Worm (Caenorhabditis elegans) whole organism, late embryonic: ENCODE results near the gene C04C11.25.
A peak's percentile ranks its signal among the peaks of the same experiment; 100 is the strongest.

Experiments used
- C38D4.7 ChIP-seq: fragments of 200-800 bp; sonication (Bioruptor generic); optimal IDR thresholded peaks from 2 replicates; lab custom pipeline; 2018; ENCODE audit warnings: mild to moderate bottlenecking, missing genetic modification characterization, moderate library complexity, missing compliant biosample characterization
- T23F11.4 ChIP-seq: fragments of 200-800 bp; sonication (Bioruptor generic); optimal IDR thresholded peaks from 2 replicates; lab custom pipeline; 2018; ENCODE audit warnings: mild to moderate bottlenecking, missing genetic modification characterization, missing compliant biosample characterization
- Y22D7AL.16 ChIP-seq: sonication (generic microtip); optimal IDR thresholded peaks from 2 replicates; lab custom pipeline; 2016; ENCODE audit warnings: missing genetic modification characterization, missing compliant biosample characterization
- ama-1 ChIP-seq: fragments of 150-350 bp; optimal IDR thresholded peaks from 2 replicates; lab custom pipeline; 2014
- ceh-14 ChIP-seq: sonication (generic microtip); optimal IDR thresholded peaks from 2 replicates; lab custom pipeline; 2016; ENCODE audit warnings: missing genotype, missing genetic modification characterization, missing compliant biosample characterization
- ceh-18 ChIP-seq: sonication (generic microtip); optimal IDR thresholded peaks from 2 replicates; lab custom pipeline; 2016; ENCODE audit warnings: missing genetic modification characterization, missing compliant biosample characterization
- ceh-19 ChIP-seq: fragments of 200-800 bp; sonication (Bioruptor generic); optimal IDR thresholded peaks from 2 replicates; lab custom pipeline; 2018; ENCODE audit warnings: mild to moderate bottlenecking, missing genetic modification characterization, missing compliant biosample characterization
- ceh-2 ChIP-seq: sonication (generic microtip); optimal IDR thresholded peaks from 2 replicates; lab custom pipeline; 2016; ENCODE audit warnings: missing genotype, missing genetic modification characterization, missing compliant biosample characterization
- ceh-22 ChIP-seq: sonication (generic microtip); optimal IDR thresholded peaks from 2 replicates; lab custom pipeline; 2017; ENCODE audit warnings: missing biosample characterization, missing genetic modification characterization
- ceh-24 ChIP-seq: sonication (generic microtip); optimal IDR thresholded peaks from 2 replicates; lab custom pipeline; 2016; ENCODE audit warnings: mild to moderate bottlenecking, missing genetic modification characterization, missing compliant biosample characterization
- ceh-30 ChIP-seq: fragments of 150-350 bp; optimal IDR thresholded peaks from 2 replicates; lab custom pipeline; 2014; ENCODE audit warnings: missing biosample characterization, missing genetic modification characterization
- ceh-31 ChIP-seq: sonication (generic microtip); optimal IDR thresholded peaks from 2 replicates; lab custom pipeline; 2016; ENCODE audit warnings: missing genetic modification characterization, missing compliant biosample characterization
- ceh-45 ChIP-seq: fragments of 200-800 bp; sonication (Bioruptor generic); IDR thresholded peaks from 2 replicates; pipeline ENCODE4 v1.3.6; 2022; ENCODE audit warnings: missing genetic modification reagents, missing genetic modification characterization, missing compliant biosample characterization
- ceh-48 ChIP-seq: sonication (generic microtip); optimal IDR thresholded peaks from 2 replicates; lab custom pipeline; 2016; ENCODE audit warnings: missing genetic modification characterization, inconsistent platforms, missing compliant biosample characterization
- ceh-9 ChIP-seq: sonication (generic microtip); optimal IDR thresholded peaks from 2 replicates; lab custom pipeline; 2016; ENCODE audit warnings: mild to moderate bottlenecking, missing genetic modification characterization, inconsistent platforms, missing compliant biosample characterization
- dmd-4 ChIP-seq: sonication (generic microtip); optimal IDR thresholded peaks from 2 replicates; lab custom pipeline; 2016; ENCODE audit warnings: borderline replicate concordance, missing genetic modification characterization, missing compliant biosample characterization
- elt-2 ChIP-seq: sonication (generic microtip); optimal IDR thresholded peaks from 2 replicates; lab custom pipeline; 2016; ENCODE audit warnings: missing genetic modification reagents, missing genetic modification characterization, missing compliant biosample characterization
- ets-4 ChIP-seq: sonication (generic microtip); optimal IDR thresholded peaks from 2 replicates; lab custom pipeline; 2016; ENCODE audit warnings: missing genetic modification characterization, missing compliant biosample characterization
- eyg-1 ChIP-seq: sonication (generic microtip); optimal IDR thresholded peaks from 2 replicates; lab custom pipeline; 2016; ENCODE audit warnings: missing genotype, missing genetic modification characterization, missing compliant biosample characterization
- fax-1 ChIP-seq: sonication (generic microtip); optimal IDR thresholded peaks from 2 replicates; lab custom pipeline; 2016; ENCODE audit warnings: missing genotype, missing genetic modification characterization, missing compliant biosample characterization
- fkh-10 ChIP-seq: fragments of 150-350 bp; optimal IDR thresholded peaks from 2 replicates; lab custom pipeline; 2014; ENCODE audit warnings: missing biosample characterization, missing genetic modification reagents, missing genetic modification characterization
- fkh-6 ChIP-seq: sonication (generic microtip); optimal IDR thresholded peaks from 2 replicates; lab custom pipeline; 2016; ENCODE audit warnings: missing genetic modification characterization, missing compliant biosample characterization
- gmeb-2 ChIP-seq: sonication (generic microtip); optimal IDR thresholded peaks from 2 replicates; lab custom pipeline; 2016; ENCODE audit warnings: missing genetic modification characterization, inconsistent platforms, missing compliant biosample characterization
- hlh-13 ChIP-seq: fragments of 200-800 bp; sonication (Bioruptor generic); optimal IDR thresholded peaks from 2 replicates; lab custom pipeline; 2018; ENCODE audit warnings: mild to moderate bottlenecking, missing genetic modification characterization, missing compliant biosample characterization
- hlh-15 ChIP-seq: sonication (generic microtip); optimal IDR thresholded peaks from 2 replicates; lab custom pipeline; 2016; ENCODE audit warnings: missing genetic modification characterization, missing compliant biosample characterization
- hlh-6 ChIP-seq: sonication (generic microtip); optimal IDR thresholded peaks from 2 replicates; lab custom pipeline; 2016; ENCODE audit warnings: missing genotype, missing genetic modification characterization, missing compliant biosample characterization
- hlh-8 ChIP-seq: sonication (generic microtip); optimal IDR thresholded peaks from 2 replicates; lab custom pipeline; 2016; ENCODE audit warnings: missing genotype, missing genetic modification characterization, missing compliant biosample characterization
- lim-6 ChIP-seq: sonication (generic microtip); optimal IDR thresholded peaks from 2 replicates; lab custom pipeline; 2016; ENCODE audit warnings: missing genetic modification characterization, missing compliant biosample characterization
- lin-11 ChIP-seq: fragments of 200-800 bp; sonication (Bioruptor generic); optimal IDR thresholded peaks from 2 replicates; lab custom pipeline; 2018; ENCODE audit warnings: mild to moderate bottlenecking, missing genetic modification characterization, missing compliant biosample characterization
- mec-3 ChIP-seq: sonication (generic microtip); optimal IDR thresholded peaks from 2 replicates; lab custom pipeline; 2016; ENCODE audit warnings: borderline replicate concordance, missing genetic modification characterization, missing compliant biosample characterization
- nhr-232 ChIP-seq: sonication (generic microtip); optimal IDR thresholded peaks from 2 replicates; lab custom pipeline; 2016; ENCODE audit warnings: missing genetic modification characterization, missing compliant biosample characterization
- npax-4 ChIP-seq: sonication (generic microtip); optimal IDR thresholded peaks from 2 replicates; lab custom pipeline; 2016; ENCODE audit warnings: missing genetic modification characterization, missing compliant biosample characterization
- pag-3 ChIP-seq: sonication (generic microtip); optimal IDR thresholded peaks from 2 replicates; lab custom pipeline; 2016; ENCODE audit warnings: missing compliant biosample characterization, missing genetic modification characterization, borderline replicate concordance
- pax-1 ChIP-seq: fragments of 150-350 bp; optimal IDR thresholded peaks from 2 replicates; lab custom pipeline; 2014; ENCODE audit warnings: missing biosample characterization, missing genetic modification characterization
- pha-2 ChIP-seq: sonication (generic microtip); optimal IDR thresholded peaks from 2 replicates; lab custom pipeline; 2017; ENCODE audit warnings: mild to moderate bottlenecking, missing genetic modification characterization, missing compliant biosample characterization
- pha-4 ChIP-seq: fragments of 150-350 bp; optimal IDR thresholded peaks from 2 replicates; lab custom pipeline; 2018; ENCODE audit warnings: missing biosample characterization, missing genetic modification reagents, missing genetic modification characterization
- pqm-1 ChIP-seq: sonication (generic microtip); optimal IDR thresholded peaks from 2 replicates; lab custom pipeline; 2016; ENCODE audit warnings: missing genetic modification characterization, missing compliant biosample characterization
- pros-1 ChIP-seq: fragments of 150-350 bp; optimal IDR thresholded peaks from 2 replicates; lab custom pipeline; 2014; ENCODE audit warnings: missing biosample characterization, missing genetic modification reagents, missing genetic modification characterization
- ref-2 ChIP-seq: sonication (generic microtip); optimal IDR thresholded peaks from 2 replicates; lab custom pipeline; 2016; ENCODE audit warnings: missing genetic modification characterization, missing compliant biosample characterization
- rnt-1 ChIP-seq: sonication (generic microtip); optimal IDR thresholded peaks from 2 replicates; lab custom pipeline; 2016; ENCODE audit warnings: missing genetic modification characterization, missing compliant biosample characterization
- sdc-2 ChIP-seq: sonication (generic microtip); optimal IDR thresholded peaks from 2 replicates; lab custom pipeline; 2016; ENCODE audit warnings: missing genotype, missing genetic modification characterization, missing compliant biosample characterization
- sox-2 ChIP-seq: fragments of 200-800 bp; sonication (Bioruptor generic); IDR thresholded peaks from 2 replicates; pipeline ENCODE4 v1.3.6; 2022; ENCODE audit warnings: missing genetic modification reagents, missing genetic modification characterization, missing compliant biosample characterization
- sox-4 ChIP-seq: sonication (generic microtip); optimal IDR thresholded peaks from 2 replicates; lab custom pipeline; 2017; ENCODE audit warnings: mild to moderate bottlenecking, missing genetic modification characterization, inconsistent platforms, missing compliant biosample characterization
- syd-9 ChIP-seq: sonication (generic microtip); optimal IDR thresholded peaks from 2 replicates; lab custom pipeline; 2016; ENCODE audit warnings: mild to moderate bottlenecking, missing genetic modification characterization, moderate library complexity, missing compliant biosample characterization
- tbx-2 ChIP-seq: sonication (generic microtip); optimal IDR thresholded peaks from 2 replicates; lab custom pipeline; 2016; ENCODE audit warnings: missing genetic modification characterization, missing compliant biosample characterization
- tbx-7 ChIP-seq: sonication (generic microtip); optimal IDR thresholded peaks from 2 replicates; lab custom pipeline; 2016; ENCODE audit warnings: missing genotype, missing genetic modification characterization, missing compliant biosample characterization
- ttx-3 ChIP-seq: sonication (generic microtip); optimal IDR thresholded peaks from 2 replicates; lab custom pipeline; 2016; ENCODE audit warnings: missing genetic modification reagents, missing genetic modification characterization, missing compliant biosample characterization
- unc-3 ChIP-seq, 2 experiments: fragments of 200-800 bp in 1 of 2; sonication (Bioruptor generic) in 1 of 2; sonication (generic microtip) in 1 of 2; conservative IDR thresholded peaks in 1 of 2; optimal IDR thresholded peaks in 1 of 2; 2 replicates each; pipeline versions ENCODE4 v1.3.6 to Lab custom; 2016 to 2022; ENCODE audit warnings: missing compliant biosample characterization in 2 of 2, missing genetic modification characterization in 2 of 2, missing genetic modification reagents in 1 of 2
- unc-42 ChIP-seq: sonication (generic microtip); optimal IDR thresholded peaks from 2 replicates; lab custom pipeline; 2016; ENCODE audit warnings: missing genotype, missing genetic modification characterization, missing compliant biosample characterization
- unc-86 ChIP-seq: sonication (generic microtip); optimal IDR thresholded peaks from 2 replicates; lab custom pipeline; 2016; ENCODE audit warnings: missing genetic modification characterization, missing compliant biosample characterization
- ztf-16 ChIP-seq: sonication (generic microtip); optimal IDR thresholded peaks from 2 replicates; lab custom pipeline; 2017; ENCODE audit warnings: missing genetic modification characterization, missing compliant biosample characterization

The C04C11.25 gene

DNA sequence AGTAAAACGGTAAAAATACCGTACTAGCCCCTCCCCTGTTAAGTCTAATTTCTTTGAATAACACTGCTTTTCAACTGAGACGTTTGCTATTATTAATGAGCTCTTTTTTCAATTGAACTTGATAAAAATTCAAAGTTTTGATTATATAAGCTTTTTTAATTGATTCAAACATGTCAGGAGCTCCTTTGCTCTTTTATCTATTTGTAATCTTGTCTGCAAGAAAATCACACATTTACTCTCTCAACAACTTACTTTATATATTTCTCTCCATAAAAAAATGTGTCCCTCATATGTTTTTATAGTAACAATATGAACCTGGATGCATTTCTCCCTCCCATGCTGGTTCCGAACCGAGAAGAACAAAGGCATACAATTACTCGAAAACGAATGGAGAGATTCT is 5.0 kb upstream of the C04C11.25 start, which contains the start of gene C04C11.1:
TSS of gene C04C11.1 (plus strand) at position 301 of the 400 bp plus-strand sequence.
- no peak for TF ChIP-seq ztf-16 (tag; lab: Kevin White, UChicago)
- no peak for TF ChIP-seq C38D4.7 (GFP tag; lab: Kevin White, UChicago)
- no peak for TF ChIP-seq ceh-9 (tag; lab: Kevin White, UChicago)
- no peak for TF ChIP-seq pqm-1 (tag; lab: Kevin White, UChicago)
- no peak for TF ChIP-seq dmd-4
- no peak for TF ChIP-seq pax-1
- no peak for TF ChIP-seq pag-3 (tag; lab: Kevin White, UChicago)
- no peak for TF ChIP-seq unc-86
- TF ChIP-seq pros-1 = no peak

DNA sequence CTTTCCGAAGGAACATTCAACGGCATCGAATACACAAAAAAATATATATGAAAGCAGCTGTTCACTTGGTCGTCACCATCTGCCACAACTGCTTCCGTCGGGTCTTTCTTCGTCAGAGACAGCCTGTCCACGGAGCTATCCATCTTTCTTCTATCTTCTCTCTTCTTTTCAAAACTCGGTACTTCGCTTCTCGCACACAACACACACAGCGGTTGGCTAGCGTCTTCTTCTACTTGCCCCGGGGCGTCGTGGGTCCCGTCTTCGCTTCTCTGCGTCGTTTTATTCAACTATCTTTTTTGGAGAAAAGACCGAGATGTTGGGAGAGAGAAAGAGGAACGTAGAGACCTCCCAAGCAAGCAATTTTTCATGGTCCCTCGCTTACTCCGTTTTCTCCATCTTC is 1.4 kb upstream of the C04C11.25 start:
- TF ChIP-seq elt-2 (tag; lab: Kevin White, UChicago) = no peak
- TF ChIP-seq ceh-19 (GFP tag; lab: Kevin White, UChicago) = peak; percentile 9
- no peak for TF ChIP-seq eyg-1 (tag; lab: Kevin White, UChicago)
- no peak for TF ChIP-seq hlh-15 (tag; lab: Kevin White, UChicago)
- no peak for TF ChIP-seq ets-4 (tag; lab: Kevin White, UChicago)
- TF ChIP-seq tbx-7 = no peak
- no peak for TF ChIP-seq pag-3 (tag; lab: Kevin White, UChicago)
- no peak for TF ChIP-seq fkh-6 (tag; lab: Kevin White, UChicago)
- TF ChIP-seq mec-3 (tag; lab: Kevin White, UChicago) = no peak
- TF ChIP-seq ceh-14 (tag; lab: Kevin White, UChicago) = peak; percentile 19
- peak; percentile 86 for TF ChIP-seq ceh-18 (tag; lab: Kevin White, UChicago)
- TF ChIP-seq sox-4 = no peak
- peak; percentile 59 for TF ChIP-seq tbx-2
- TF ChIP-seq pros-1 = no peak
- no peak for TF ChIP-seq T23F11.4 (GFP tag; lab: Kevin White, UChicago)
- TF ChIP-seq syd-9 = peak; percentile 34
- peak; percentile 56 for TF ChIP-seq sdc-2 (tag; lab: Kevin White, UChicago)
- TF ChIP-seq ref-2 (tag; lab: Kevin White, UChicago) = peak; percentile 43
- TF ChIP-seq hlh-6 (tag; lab: Kevin White, UChicago) = no peak
- TF ChIP-seq ceh-22 (tag; lab: Kevin White, UChicago) = no peak
- peak; percentile 80 for TF ChIP-seq ceh-31 (tag; lab: Kevin White, UChicago)
- no peak for TF ChIP-seq hlh-13 (GFP tag; lab: Kevin White, UChicago)
- no peak for TF ChIP-seq ttx-3 (tag; lab: Kevin White, UChicago)
- TF ChIP-seq ama-1 (lab: Kevin White, UChicago) = no peak
- no peak for TF ChIP-seq gmeb-2 (tag; lab: Kevin White, UChicago)
- TF ChIP-seq unc-86 = no peak
- peak; percentile 73 for TF ChIP-seq unc-42
- no peak for TF ChIP-seq ceh-24 (tag; lab: Kevin White, UChicago)
- TF ChIP-seq C38D4.7 (GFP tag; lab: Kevin White, UChicago) = no peak
- TF ChIP-seq ztf-16 (tag; lab: Kevin White, UChicago) = no peak
- TF ChIP-seq hlh-8 = peak; percentile 81
- TF ChIP-seq pqm-1 (tag; lab: Kevin White, UChicago) = no peak
- TF ChIP-seq fax-1 = peak; percentile 25
- TF ChIP-seq fkh-10 (GFP tag; lab: Kevin White, UChicago) = peak; percentile 1
- TF ChIP-seq nhr-232 (tag; lab: Kevin White, UChicago) = no peak
- TF ChIP-seq Y22D7AL.16 = no peak
- no peak for TF ChIP-seq lin-11
- TF ChIP-seq npax-4 (tag; lab: Kevin White, UChicago) = no peak
- no peak for TF ChIP-seq unc-3 (GFP tag; conservative IDR thresholded peaks at IDR 0.05; lab: Robert Waterston, UW)
- no peak for TF ChIP-seq unc-3 (tag; optimal IDR thresholded peaks at IDR 0.05; lab: Kevin White, UChicago)
- TF ChIP-seq sox-2 (GFP tag; lab: Robert Waterston, UW) = no peak
- no peak for TF ChIP-seq ceh-30 (tag; lab: Kevin White, UChicago)
- no peak for TF ChIP-seq ceh-48 (tag; lab: Kevin White, UChicago)
- no peak for TF ChIP-seq ceh-2 (tag; lab: Kevin White, UChicago)
- no peak for TF ChIP-seq pha-4 (tag; lab: Kevin White, UChicago)
- no peak for TF ChIP-seq ceh-45 (GFP tag; lab: Robert Waterston, UW)
- TF ChIP-seq lim-6 = no peak
- TF ChIP-seq rnt-1 (tag; lab: Kevin White, UChicago) = peak; percentile 83
- TF ChIP-seq pha-2 (tag; lab: Kevin White, UChicago) = no peak
- no peak for TF ChIP-seq dmd-4
